Fruit fly (Drosophila melanogaster): ENCODE measurements around the gene CdGAPr.

Gene CdGAPr

DNA sequence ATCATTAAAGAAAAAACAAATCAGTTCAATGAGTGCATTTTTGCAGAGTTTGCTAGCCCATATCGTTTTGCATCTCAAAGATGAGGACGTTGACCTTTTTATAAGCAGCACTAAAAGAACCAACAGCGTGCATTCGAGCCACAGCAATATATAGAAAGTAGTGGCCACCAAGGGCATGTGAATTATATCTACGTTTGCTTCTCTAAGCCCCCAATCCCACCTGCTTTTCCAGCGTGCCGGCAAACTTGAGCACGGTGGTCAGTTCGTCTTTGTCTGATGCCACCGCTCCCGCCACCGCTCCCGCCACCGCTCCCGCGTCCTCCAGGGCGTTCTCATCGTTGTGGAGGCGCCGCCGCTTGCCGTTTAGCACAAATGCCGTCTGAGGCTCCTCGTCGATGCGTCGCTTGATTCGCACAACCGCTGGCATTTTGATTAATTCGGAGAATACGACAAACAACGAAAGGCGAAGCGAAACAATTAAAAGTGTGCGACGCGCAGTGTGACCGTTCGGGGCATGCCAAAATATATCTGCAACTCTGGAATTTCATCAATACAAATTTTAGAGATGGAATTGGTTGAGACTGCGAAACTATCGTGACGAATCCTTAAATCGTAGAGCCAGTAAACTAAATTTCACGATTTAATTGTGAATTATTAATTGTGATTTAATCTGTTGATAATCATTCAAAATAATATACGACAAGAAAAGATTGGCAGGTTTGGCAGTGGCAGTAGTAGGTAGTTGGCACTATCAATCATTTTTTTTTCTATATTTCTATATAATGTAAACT lies 3.8 kb upstream of the CdGAPr start:
- TF ChIP-seq CG17801 (GFP tag; optimal IDR thresholded peaks at IDR 0.05; ENCODE audit: partially characterized antibody): peak; percentile 11

dm6 chr2L:19790553-19791320 lies 945 bp downstream of the CdGAPr start:
- no peak for TF ChIP-seq CG17801 (GFP tag; optimal IDR thresholded peaks at IDR 0.05; ENCODE audit: partially characterized antibody)

DNA sequence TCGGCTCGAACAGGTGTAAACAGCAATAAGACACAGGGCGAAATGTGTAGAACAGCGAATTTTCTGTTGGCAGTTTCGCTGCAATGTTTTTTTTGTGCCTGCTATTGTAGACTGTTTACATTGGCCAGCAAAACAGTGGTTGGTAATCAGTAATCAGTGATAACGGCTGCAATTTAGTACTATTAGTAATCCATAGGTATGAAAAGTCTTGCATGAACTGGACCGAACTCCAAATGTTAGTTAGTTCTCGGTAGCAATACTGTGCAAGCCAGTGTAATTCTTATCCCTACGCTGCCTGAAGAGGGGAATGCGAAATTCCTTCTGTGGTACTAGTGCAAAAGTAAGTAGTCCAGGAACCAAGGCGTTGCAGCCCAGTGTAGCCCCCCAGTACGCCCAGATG lies 2.9 kb downstream of the CdGAPr start:
- TF ChIP-seq CG17801 (GFP tag; optimal IDR thresholded peaks at IDR 0.05; ENCODE audit: partially characterized antibody): no peak

- no peak for TF ChIP-seq CG17801 (GFP tag; optimal IDR thresholded peaks at IDR 0.05; ENCODE audit: partially characterized antibody)
Measured at dm6 chr2L:19787930-19788329, 3.8 kb downstream of the CdGAPr start.

dm6 chr2L:19784827-19785569 lies 6.7 kb downstream of the CdGAPr start:
- no peak for TF ChIP-seq CG17801 (GFP tag; optimal IDR thresholded peaks at IDR 0.05; ENCODE audit: partially characterized antibody)

DNA sequence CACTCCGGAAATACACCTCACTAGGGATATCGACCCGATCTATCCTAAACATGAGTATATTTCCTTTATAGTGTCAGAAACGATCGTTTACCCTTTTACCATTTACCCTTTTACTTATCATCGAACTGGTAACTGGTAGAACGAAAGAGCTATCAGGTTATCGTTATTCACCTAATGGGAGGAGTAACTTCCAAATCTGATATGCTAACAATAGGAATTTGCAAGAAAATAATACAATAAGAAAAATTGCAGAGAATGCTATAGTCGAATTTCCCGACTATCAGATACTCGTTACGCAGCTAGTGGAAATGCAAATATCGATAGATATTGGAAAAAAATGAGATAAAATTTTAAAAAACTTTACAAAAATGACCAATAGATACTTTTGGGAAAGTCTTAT lies 17.4 kb downstream of the CdGAPr start:
- TF ChIP-seq CG17801 (GFP tag; optimal IDR thresholded peaks at IDR 0.05; ENCODE audit: partially characterized antibody): no peak

dm6 chr2L:19769703-19770102 lies 22.0 kb downstream of the CdGAPr start:
- no peak for TF ChIP-seq CG17801 (GFP tag; optimal IDR thresholded peaks at IDR 0.05; ENCODE audit: partially characterized antibody)

- TF ChIP-seq CG17801 (GFP tag; optimal IDR thresholded peaks at IDR 0.05; ENCODE audit: partially characterized antibody): no peak
Measured at dm6 chr2L:19768967-19769366, 22.7 kb downstream of the CdGAPr start, which contains the start of gene bsh. TSS of gene bsh (minus strand) at chr2L:19769067.

DNA sequence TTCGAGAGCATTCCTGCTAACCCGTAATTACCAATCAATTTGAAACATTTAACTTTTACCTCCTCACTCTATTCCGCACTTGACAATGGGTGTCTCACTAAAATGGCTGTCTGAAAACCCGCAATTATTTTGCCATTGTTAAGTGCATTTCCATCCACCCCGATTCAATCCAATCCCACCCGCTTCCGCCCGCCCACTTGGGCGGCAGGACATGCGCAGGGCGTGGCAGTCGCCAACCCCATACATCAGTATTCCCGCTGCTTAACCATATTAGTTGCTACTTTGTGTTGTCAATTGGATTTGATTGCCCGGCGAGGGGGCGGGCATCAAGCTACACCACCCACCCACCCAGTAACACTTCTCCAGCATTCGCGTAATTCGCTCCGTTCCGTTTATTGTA lies 26.3 kb downstream of the CdGAPr start:
- TF ChIP-seq CG17801 (GFP tag; optimal IDR thresholded peaks at IDR 0.05; ENCODE audit: partially characterized antibody): no peak

dm6 chr2L:19764581-19765136 lies 27.0 kb downstream of the CdGAPr start:
- no peak for TF ChIP-seq CG17801 (GFP tag; optimal IDR thresholded peaks at IDR 0.05; ENCODE audit: partially characterized antibody)

dm6 chr2L:19763773-19764580 lies 27.7 kb downstream of the CdGAPr start, which contains the start of gene fbp:
TSS of gene fbp (minus strand) at chr2L:19764136.
- TF ChIP-seq CG17801 (GFP tag; optimal IDR thresholded peaks at IDR 0.05; ENCODE audit: partially characterized antibody): peak; percentile 76

DNA sequence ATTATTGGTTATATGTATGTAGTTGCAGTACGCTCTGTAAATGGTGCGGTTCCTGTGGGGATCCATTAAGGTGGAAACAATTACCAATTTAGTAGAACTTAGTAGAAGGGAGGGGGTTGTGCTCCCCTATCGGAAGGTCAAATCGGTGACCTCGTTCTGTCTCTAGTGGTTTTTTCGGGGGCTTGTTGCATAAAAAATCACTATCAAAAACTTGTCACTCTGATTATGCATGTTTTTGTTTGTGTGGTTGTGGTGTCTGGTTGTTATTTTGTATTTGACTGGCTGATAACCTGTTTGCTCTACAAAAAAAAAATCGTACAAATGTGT lies 28.3 kb downstream of the CdGAPr start:
- TF ChIP-seq CG17801 (GFP tag; optimal IDR thresholded peaks at IDR 0.05; ENCODE audit: partially characterized antibody): no peak

DNA sequence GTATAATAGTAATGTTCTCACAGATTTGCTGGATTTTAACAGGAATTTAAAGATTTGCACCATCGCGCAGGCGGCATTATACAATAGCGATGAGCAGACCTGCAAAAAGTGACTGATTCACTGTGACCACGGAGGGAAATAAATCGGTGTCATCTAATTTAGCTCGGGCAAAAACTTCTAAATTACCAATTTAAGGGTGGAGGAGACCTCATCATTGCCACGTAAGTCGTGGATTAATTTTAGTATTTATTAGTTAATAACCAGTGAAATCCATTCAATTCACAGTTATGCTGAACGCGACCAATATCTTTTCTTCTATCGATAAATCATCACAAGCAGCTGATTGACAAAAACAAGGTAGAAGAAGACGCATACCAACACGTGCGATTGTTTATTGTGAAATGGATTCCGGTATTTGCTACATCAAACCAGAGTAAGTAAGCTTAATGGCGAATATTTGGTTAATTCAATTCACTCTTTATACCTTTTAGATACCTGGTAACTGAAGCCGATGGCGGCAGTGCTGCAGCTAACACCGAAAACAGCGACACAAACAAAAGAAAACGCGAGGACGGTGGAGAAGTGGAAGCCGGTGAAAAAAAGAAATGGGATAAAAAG lies 33.1 kb downstream of the CdGAPr start, which contains the start of the genes CG10628 and Dus3:
Gene CG10628, minus strand, starts transcription at position 105 of the 618 bp plus-strand sequence.
Gene Dus3, plus strand, starts transcription at position 369 of the 618 bp plus-strand sequence.
- TF ChIP-seq CG17801 (GFP tag; optimal IDR thresholded peaks at IDR 0.05; ENCODE audit: partially characterized antibody): peak; percentile 78

DNA sequence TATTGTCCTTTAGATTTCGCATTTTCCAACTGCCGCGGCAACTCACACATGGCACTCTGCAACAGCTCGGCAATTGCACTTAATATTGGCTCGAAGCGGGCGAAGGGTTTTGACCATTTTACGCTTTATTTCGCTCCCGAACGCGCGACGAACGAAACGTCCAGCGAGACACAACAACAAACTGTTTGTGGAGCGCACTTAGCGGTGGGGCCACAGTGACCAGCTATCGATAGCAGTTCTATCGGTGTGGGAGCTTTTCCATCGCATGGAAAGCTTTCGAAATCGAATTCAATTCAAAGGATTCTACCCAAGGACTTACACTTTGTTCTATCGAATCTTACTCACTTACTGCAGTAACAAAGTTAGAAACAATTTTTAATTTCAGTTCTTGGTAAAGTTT lies 35.0 kb downstream of the CdGAPr start, which contains the start of gene CG10631:
Gene CG10631, minus strand, starts transcription at position 189 of the 400 bp plus-strand sequence.
- peak; percentile 39 for TF ChIP-seq CG17801 (GFP tag; optimal IDR thresholded peaks at IDR 0.05; ENCODE audit: partially characterized antibody)

Data from ovary, adult (tissue).